Worm (Caenorhabditis elegans) whole organism, midembryonic: ENCODE results near the gene vdac-1.

Experiments
- T22C8.4 ChIP-seq: fragments of 200-800 bp; sonication (Bioruptor generic); IDR thresholded peaks from 2 replicates; pipeline ENCODE4 v1.3.6; 2022; ENCODE audit warnings: missing genetic modification characterization, missing compliant biosample characterization
- cog-1 ChIP-seq: sonication (generic microtip); optimal IDR thresholded peaks from 2 replicates; lab custom pipeline; 2016; ENCODE audit warnings: missing genetic modification characterization, missing compliant biosample characterization
- flt-1 ChIP-seq: fragments of 200-800 bp; sonication (Bioruptor generic); IDR thresholded peaks from 2 replicates; pipeline ENCODE4 v1.3.6; 2022; ENCODE audit warnings: missing genetic modification characterization, missing compliant biosample characterization
- klf-2 ChIP-seq: fragments of 200-800 bp; sonication (Bioruptor generic); conservative IDR thresholded peaks from 2 replicates; pipeline ENCODE4 v1.3.6; 2022; ENCODE audit warnings: missing genetic modification reagents, missing genetic modification characterization, missing compliant biosample characterization
- med-1 ChIP-seq: sonication (generic microtip); optimal IDR thresholded peaks from 2 replicates; lab custom pipeline; 2017; ENCODE audit warnings: missing genetic modification characterization, mild to moderate bottlenecking, missing compliant biosample characterization, antibody characterized with exemption, missing genetic modification reagents; ENCODE audit not compliant: insufficient read depth
- ref-1 ChIP-seq: fragments of 200-800 bp; sonication (Bioruptor generic); conservative IDR thresholded peaks from 2 replicates; pipeline ENCODE4 v1.3.6; 2022; ENCODE audit warnings: missing genetic modification reagents, missing genetic modification characterization, missing compliant biosample characterization
- tab-1 ChIP-seq: fragments of 200-800 bp; sonication (Bioruptor generic); IDR thresholded peaks from 2 replicates; pipeline ENCODE4 v1.3.6; 2022; ENCODE audit warnings: missing genetic modification characterization, missing compliant biosample characterization
- ztf-23 ChIP-seq: fragments of 200-800 bp; sonication (Bioruptor generic); IDR thresholded peaks from 2 replicates; pipeline ENCODE4 v1.3.6; 2022; ENCODE audit warnings: missing genetic modification reagents, missing genetic modification characterization, missing compliant biosample characterization
- ztf-29 ChIP-seq: fragments of 200-800 bp; sonication (Bioruptor generic); IDR thresholded peaks from 2 replicates; pipeline ENCODE4 v1.3.6; 2022; ENCODE audit warnings: missing genetic modification reagents, missing genetic modification characterization, missing compliant biosample characterization

vdac-1 gene

ce11 chrIV:7507841-7508509 lies at the start of gene vdac-1, which contains the start of gene R05G6.5:
Gene vdac-1 (minus strand): TSS chrIV:7507891.
Gene R05G6.5 (plus strand): TSS chrIV:7508367.
- TF ChIP-seq tab-1 (no peak), T22C8.4 (GFP tag; lab: Robert Waterston, UW) (no peak), klf-2 (GFP tag; lab: Robert Waterston, UW) (no peak), ztf-29 (GFP tag; lab: Robert Waterston, UW) (no peak), cog-1 (tag; lab: Kevin White, UChicago) (no peak), med-1 (no peak), flt-1 (GFP tag; lab: Robert Waterston, UW) (0 out of 2 replicates have a peak, but pooled peaks have one; percentile 54), ztf-23 (no peak)

- TF ChIP-seq cog-1 (tag; lab: Kevin White, UChicago) (no peak), klf-2 (GFP tag; lab: Robert Waterston, UW) (no peak), tab-1 (no peak), T22C8.4 (GFP tag; lab: Robert Waterston, UW) (no peak), ztf-23 (no peak), flt-1 (GFP tag; lab: Robert Waterston, UW) (no peak), ref-1 (no peak), med-1 (no peak), ztf-29 (GFP tag; lab: Robert Waterston, UW) (no peak)
These were observed 48.7 kb upstream of the vdac-1 start, which contains the start of the genes F49E8.7, F49E8.8 and nprl-2 for ce11 chrIV:7556265-7556866. Gene F49E8.7 (minus strand): TSS chrIV:7556365. Gene F49E8.8 (plus strand): TSS chrIV:7556637. Gene nprl-2 (plus strand): TSS chrIV:7556816.

- TF ChIP-seq ztf-29 (GFP tag; lab: Robert Waterston, UW) (no peak), ztf-23 (no peak), klf-2 (GFP tag; lab: Robert Waterston, UW) (no peak), med-1 (no peak), flt-1 (GFP tag; lab: Robert Waterston, UW) (no peak), tab-1 (no peak), cog-1 (tag; lab: Kevin White, UChicago) (no peak), ref-1 (no peak)
These were observed 46.7 kb upstream of the vdac-1 start, which contains the start of gene F49E8.6 for ce11 chrIV:7554351-7554750. Gene F49E8.6 (minus strand): TSS chrIV:7554667.

DNA sequence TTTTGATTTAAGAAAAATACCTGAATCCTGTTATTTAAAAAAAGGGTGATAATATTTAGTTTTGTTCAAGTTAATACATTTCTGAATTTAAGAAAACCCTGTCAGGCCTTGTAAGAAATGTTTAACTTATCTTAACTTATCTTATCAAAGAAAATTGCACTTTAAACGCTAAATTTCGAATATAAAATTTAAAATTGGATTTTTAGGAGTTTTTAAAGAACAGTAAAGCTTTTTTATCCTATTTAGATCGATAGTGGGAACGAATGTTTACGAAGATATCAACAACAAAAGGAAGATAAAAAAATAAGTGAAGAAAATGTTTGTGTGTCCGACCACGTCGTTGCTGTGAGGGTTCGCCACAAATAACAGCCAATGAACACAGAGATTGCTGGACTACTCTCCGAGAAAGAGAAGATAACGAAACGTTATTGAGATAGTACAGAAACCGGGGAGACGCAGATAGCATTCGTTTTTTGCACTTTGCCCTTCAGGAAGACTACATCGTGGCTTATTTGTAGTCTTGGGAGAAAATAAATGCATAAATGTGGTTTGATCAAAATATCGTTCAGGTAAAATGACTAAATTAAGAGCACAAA lies 45.4 kb upstream of the vdac-1 start, which contains the start of gene dif-1:
Gene dif-1, minus strand, starts transcription at position 51 of the 596 bp plus-strand sequence.
- TF ChIP-seq ztf-23: no peak
- no peak for TF ChIP-seq tab-1
- no peak for TF ChIP-seq ztf-29 (GFP tag; lab: Robert Waterston, UW)
- TF ChIP-seq ref-1: no peak
- no peak for TF ChIP-seq flt-1 (GFP tag; lab: Robert Waterston, UW)
- TF ChIP-seq cog-1 (tag; lab: Kevin White, UChicago): no peak
- TF ChIP-seq med-1: no peak
- no peak for TF ChIP-seq klf-2 (GFP tag; lab: Robert Waterston, UW)
- no peak for TF ChIP-seq T22C8.4 (GFP tag; lab: Robert Waterston, UW)

DNA sequence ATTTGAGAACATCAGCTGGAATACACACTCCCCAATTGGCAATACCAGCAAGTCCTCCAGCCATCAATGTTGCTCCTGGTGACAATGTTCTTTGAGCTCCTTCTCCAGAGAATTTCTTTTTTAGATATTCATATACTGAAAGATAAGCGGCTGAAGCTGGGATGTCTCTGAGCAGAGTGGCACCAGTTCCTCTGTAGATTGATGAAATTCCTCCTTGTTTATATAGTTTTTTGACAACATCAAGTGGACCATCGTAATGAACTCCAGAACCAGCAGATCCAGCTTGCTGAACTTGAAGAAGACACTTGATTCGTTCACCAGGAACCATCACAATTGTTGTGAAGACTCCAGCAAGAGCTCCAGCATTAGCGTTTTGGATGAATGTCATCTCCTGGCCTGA lies 44.4 kb upstream of the vdac-1 start:
- no peak for TF ChIP-seq tab-1
- TF ChIP-seq med-1: no peak
- no peak for TF ChIP-seq cog-1 (tag; lab: Kevin White, UChicago)
- TF ChIP-seq flt-1 (GFP tag; lab: Robert Waterston, UW): no peak
- no peak for TF ChIP-seq ztf-23
- TF ChIP-seq ref-1: no peak
- no peak for TF ChIP-seq T22C8.4 (GFP tag; lab: Robert Waterston, UW)
- TF ChIP-seq klf-2 (GFP tag; lab: Robert Waterston, UW): no peak
- TF ChIP-seq ztf-29 (GFP tag; lab: Robert Waterston, UW): no peak

- TF ChIP-seq flt-1 (GFP tag; lab: Robert Waterston, UW): no peak
These were observed 43.6 kb upstream of the vdac-1 start for ce11 chrIV:7551254-7551653.

DNA sequence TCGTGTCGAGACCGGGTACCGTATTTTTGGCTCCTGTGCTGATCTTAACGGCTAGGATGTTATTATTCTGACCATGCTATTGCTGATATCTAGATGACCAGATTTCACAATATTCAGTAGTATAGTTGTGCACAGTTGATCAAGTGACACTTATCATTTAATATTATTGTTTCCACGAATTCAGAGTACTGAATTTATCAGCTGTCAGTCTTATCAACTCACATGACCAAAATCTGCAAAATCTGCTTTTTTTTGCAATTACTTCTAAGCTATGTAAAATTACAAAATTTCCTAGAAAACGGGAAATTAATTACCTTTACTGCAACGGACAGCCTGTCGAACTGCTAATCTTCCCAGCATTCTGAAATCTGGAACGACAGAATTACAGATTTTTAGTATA lies 42.8 kb upstream of the vdac-1 start, which contains the start of gene pam-1:
Gene pam-1, minus strand, starts transcription at position 368 of the 400 bp plus-strand sequence.
- TF ChIP-seq ztf-29 (GFP tag; lab: Robert Waterston, UW): no peak
- no peak for TF ChIP-seq flt-1 (GFP tag; lab: Robert Waterston, UW)
- no peak for TF ChIP-seq cog-1 (tag; lab: Kevin White, UChicago)
- no peak for TF ChIP-seq ztf-23
- TF ChIP-seq T22C8.4 (GFP tag; lab: Robert Waterston, UW): no peak
- no peak for TF ChIP-seq ref-1
- TF ChIP-seq klf-2 (GFP tag; lab: Robert Waterston, UW): no peak
- no peak for TF ChIP-seq med-1

ce11 chrIV:7549844-7550243 lies 42.2 kb upstream of the vdac-1 start:
- TF ChIP-seq ref-1: no peak
- TF ChIP-seq cog-1 (tag; lab: Kevin White, UChicago): no peak
- no peak for TF ChIP-seq med-1

ce11 chrIV:7547843-7548578 lies 40.3 kb upstream of the vdac-1 start, which contains the start of the genes cdd-2 and oef-1:
Gene cdd-2 (minus strand): TSS chrIV:7547893.
Gene oef-1 (plus strand): TSS chrIV:7548417.
- TF ChIP-seq ztf-23: no peak
- TF ChIP-seq klf-2 (GFP tag; lab: Robert Waterston, UW): no peak
- no peak for TF ChIP-seq cog-1 (tag; lab: Kevin White, UChicago)
- TF ChIP-seq med-1: no peak
